Worm (Caenorhabditis elegans) whole organism, midembryonic: ENCODE measurements around the gene F11A5.15.

Experiments
- T22C8.4 ChIP-seq: fragments of 200-800 bp; sonication (Bioruptor generic); IDR thresholded peaks from 2 replicates; pipeline ENCODE4 v1.3.6; 2022; ENCODE audit warnings: missing genetic modification characterization, missing compliant biosample characterization
- flt-1 ChIP-seq: fragments of 200-800 bp; sonication (Bioruptor generic); IDR thresholded peaks from 2 replicates; pipeline ENCODE4 v1.3.6; 2022; ENCODE audit warnings: missing genetic modification characterization, missing compliant biosample characterization
- klf-2 ChIP-seq: fragments of 200-800 bp; sonication (Bioruptor generic); conservative IDR thresholded peaks from 2 replicates; pipeline ENCODE4 v1.3.6; 2022; ENCODE audit warnings: missing genetic modification reagents, missing genetic modification characterization, missing compliant biosample characterization
- med-1 ChIP-seq: sonication (generic microtip); optimal IDR thresholded peaks from 2 replicates; lab custom pipeline; 2017; ENCODE audit warnings: missing genetic modification characterization, mild to moderate bottlenecking, missing compliant biosample characterization, antibody characterized with exemption, missing genetic modification reagents; ENCODE audit not compliant: insufficient read depth
- ztf-23 ChIP-seq: fragments of 200-800 bp; sonication (Bioruptor generic); IDR thresholded peaks from 2 replicates; pipeline ENCODE4 v1.3.6; 2022; ENCODE audit warnings: missing genetic modification reagents, missing genetic modification characterization, missing compliant biosample characterization

- TF ChIP-seq ztf-23 (GFP tag; lab: Robert Waterston, UW) (no peak), med-1 (GFP tag; lab: Kevin White, UChicago) (no peak), klf-2 (GFP tag; lab: Robert Waterston, UW) (no peak), flt-1 (GFP tag; lab: Robert Waterston, UW) (no peak), T22C8.4 (GFP tag; lab: Robert Waterston, UW) (no peak)
These were observed 35.5 kb downstream of the F11A5.15 start, which contains the start of gene srh-277 for ce11 chrV:16182918-16183317.
